Worm (Caenorhabditis elegans): ENCODE measurements around the gene taf-7.2.
A peak's percentile ranks its signal among the peaks of the same experiment; 100 is the strongest.
"Not testable (repeated sequence)": the region's sequence is repeated elsewhere in the genome, so short reads cannot be mapped to it uniquely, and the experiment has no call there.

DNA sequence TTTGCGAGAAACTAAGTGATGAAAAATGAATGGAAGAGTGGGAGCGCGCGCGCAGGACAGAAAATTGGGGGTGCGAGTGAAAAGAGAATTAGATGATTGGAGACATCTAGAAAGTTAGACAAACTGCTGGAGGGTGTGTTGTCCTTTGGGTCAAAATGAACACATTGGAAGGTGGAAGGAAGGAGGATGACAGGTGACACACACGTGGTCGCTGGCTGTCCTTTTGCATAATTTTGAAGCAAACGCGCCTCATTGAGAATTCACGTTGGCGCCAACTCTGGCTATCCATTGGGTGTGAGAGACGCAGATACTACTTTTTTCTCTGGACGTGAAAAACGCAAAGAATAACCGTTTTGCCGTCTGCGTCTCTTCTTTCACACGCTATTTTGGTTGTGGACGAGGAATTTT is 7.7 kb downstream of the taf-7.2 start:
- not testable (repeated sequence) for TF ChIP-seq lin-13, fkh-10, ceh-63 (GFP tag; optimal IDR thresholded peaks at IDR 0.05)
- peak; percentile 13 for TF ChIP-seq mep-1 (tag; optimal IDR thresholded peaks at IDR 0.05)

All from whole organism, L1 larva.